Fruit fly (Drosophila melanogaster): ENCODE measurements around the gene Nrt.
A peak's percentile ranks its signal among the peaks of the same experiment; 100 is the strongest.

The Nrt gene

DNA sequence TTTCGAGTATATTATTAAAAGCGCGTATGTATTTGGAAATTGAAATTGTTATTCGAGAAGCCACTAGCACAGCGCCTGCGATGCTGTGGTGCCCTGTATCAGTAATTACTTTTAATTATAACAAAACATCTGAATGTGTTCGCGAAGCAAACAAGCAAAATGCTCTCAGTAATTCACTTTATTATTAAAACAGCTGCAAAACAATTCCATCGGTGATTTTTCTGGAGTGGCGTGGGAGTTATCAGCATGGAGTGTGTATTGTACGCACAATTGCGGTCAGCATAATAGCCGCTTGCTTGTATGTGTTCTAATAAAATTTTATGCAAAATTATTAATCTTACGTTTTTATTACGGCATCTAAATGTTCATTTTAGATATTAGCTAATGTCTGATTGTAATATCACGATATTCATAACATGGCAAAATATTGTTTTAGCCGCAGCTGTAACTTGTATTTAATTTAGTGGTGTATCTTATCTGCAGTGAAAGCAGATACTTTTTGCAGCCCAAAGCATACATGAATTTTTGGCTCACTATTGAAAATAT is 16.4 kb downstream of the Nrt start (continued):
- TF ChIP-seq CG10267 (tag; optimal IDR thresholded peaks at IDR 0.05) (peak; percentile 77), Stat92E (GFP tag; optimal IDR thresholded peaks at IDR 0.05) (no peak), D19B (GFP tag; optimal IDR thresholded peaks at IDR 0.05) (peak; percentile 9), ro (GFP tag; IDR thresholded peaks at IDR 0.05) (no peak), lab (GFP tag; optimal IDR thresholded peaks at IDR 0.05) (no peak), CG17802 (tag; optimal IDR thresholded peaks at IDR 0.05) (peak; percentile 43), crp (GFP tag; optimal IDR thresholded peaks at IDR 0.05) (peak in 1 of 2 experiments; percentile 12), CG3065 (GFP tag; optimal IDR thresholded peaks at IDR 0.05) (no peak), amos (GFP tag; IDR thresholded peaks at IDR 0.05; ENCODE audit: partially characterized antibody) (no peak), cad (GFP tag; optimal IDR thresholded peaks at IDR 0.05) (no peak), CG3163 (GFP tag; optimal IDR thresholded peaks at IDR 0.05) (no peak)

DNA sequence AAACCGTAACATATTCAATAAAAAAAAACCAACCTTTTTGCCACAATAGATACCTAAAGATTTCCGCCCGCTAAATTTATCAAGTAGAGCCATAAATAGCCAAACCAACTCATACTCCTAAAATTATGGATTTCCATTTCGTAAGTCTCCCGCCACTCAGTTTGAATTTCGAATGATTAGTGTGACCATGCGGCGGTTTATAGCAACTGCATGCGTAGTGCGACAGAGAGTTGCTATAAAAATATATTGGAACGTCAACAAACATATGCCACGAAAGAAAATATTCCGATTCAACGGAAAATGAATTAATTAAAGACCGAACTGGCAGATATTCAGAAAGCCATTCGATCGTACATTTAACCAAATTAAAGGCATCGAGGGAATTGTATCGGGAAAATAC is 16.9 kb downstream of the Nrt start, which contains the start of gene CG9706:
Gene CG9706, plus strand, starts transcription at position 222 of the 400 bp plus-strand sequence.
- TF ChIP-seq pzg (GFP tag; optimal IDR thresholded peaks at IDR 0.05): peak; percentile 55
- TF ChIP-seq zen2 (GFP tag; IDR thresholded peaks at IDR 0.05; ENCODE audit: partially characterized antibody): no peak
- TF ChIP-seq sim (GFP tag; IDR thresholded peaks at IDR 0.05): no peak
- TF ChIP-seq Dref (GFP tag; IDR thresholded peaks at IDR 0.05): 0 out of 2 replicates have a peak, but pooled peaks have one; percentile 32
- peak; percentile 79 for TF ChIP-seq gfzf (GFP tag; optimal IDR thresholded peaks at IDR 0.05)
- TF ChIP-seq CG17385 (GFP tag; optimal IDR thresholded peaks at IDR 0.05): no peak
- TF ChIP-seq Dip3 (GFP tag; optimal IDR thresholded peaks at IDR 0.05): no peak
- no peak for TF ChIP-seq CG10462 (GFP tag; optimal IDR thresholded peaks at IDR 0.05)
- TF ChIP-seq Poxn (GFP tag; IDR thresholded peaks at IDR 0.05): no peak
- no peak for TF ChIP-seq CG30431 (GFP tag; optimal IDR thresholded peaks at IDR 0.05)
- TF ChIP-seq CG2116 (GFP tag; optimal IDR thresholded peaks at IDR 0.05): peak; percentile 1
- peak; percentile 43 for TF ChIP-seq MESR4 (GFP tag; optimal IDR thresholded peaks at IDR 0.05)
- TF ChIP-seq nau (GFP tag; optimal IDR thresholded peaks at IDR 0.05): no peak
- no peak for TF ChIP-seq Gug (GFP tag; IDR thresholded peaks at IDR 0.05)
- TF ChIP-seq CG2875 (GFP tag; optimal IDR thresholded peaks at IDR 0.05): no peak
- TF ChIP-seq CTCF (GFP tag; optimal IDR thresholded peaks at IDR 0.05): no peak
- TF ChIP-seq Blimp-1 (GFP tag; optimal IDR thresholded peaks at IDR 0.05): no peak
- TF ChIP-seq CG15601 (tag; optimal IDR thresholded peaks at IDR 0.05): no peak
- no peak for TF ChIP-seq Sry-β (GFP tag; optimal IDR thresholded peaks at IDR 0.05)
- TF ChIP-seq CG8290 (GFP tag; optimal IDR thresholded peaks at IDR 0.05): no peak
- no peak for TF ChIP-seq CG8290 (tag; optimal IDR thresholded peaks at IDR 0.05)
- 0 out of 3 replicates have a peak, but pooled peaks have one; percentile 33 for TF ChIP-seq Doc3 (GFP tag; IDR thresholded peaks at IDR 0.05; ENCODE audit: partially characterized antibody)
- TF ChIP-seq CG11247 (GFP tag; IDR thresholded peaks at IDR 0.05): no peak
- TF ChIP-seq Oaz (GFP tag; IDR thresholded peaks at IDR 0.05): no peak
- peak; percentile 25 for TF ChIP-seq stwl (tag; optimal IDR thresholded peaks at IDR 0.05)
- TF ChIP-seq CG33557 (GFP tag; optimal IDR thresholded peaks at IDR 0.05): no peak
- no peak for TF ChIP-seq CG13894 (tag; optimal IDR thresholded peaks at IDR 0.05)
- TF ChIP-seq Ssrp (tag; optimal IDR thresholded peaks at IDR 0.05): no peak
- TF ChIP-seq BEAF-32 (GFP tag; optimal IDR thresholded peaks at IDR 0.05): peak; percentile 47
- no peak for TF ChIP-seq pnt (GFP tag; optimal IDR thresholded peaks at IDR 0.05)
- TF ChIP-seq CG10366 (GFP tag; IDR thresholded peaks at IDR 0.05): no peak
- peak; percentile 2 for TF ChIP-seq kay (GFP tag; optimal IDR thresholded peaks at IDR 0.05)
- no peak for TF ChIP-seq chm (GFP tag; IDR thresholded peaks at IDR 0.05)
- TF ChIP-seq hb (GFP tag; IDR thresholded peaks at IDR 0.05; ENCODE audit: partially characterized antibody): no peak
- TF ChIP-seq CG13287 (GFP tag; IDR thresholded peaks at IDR 0.05; ENCODE audit: partially characterized antibody): peak; percentile 34
- no peak for TF ChIP-seq hth (optimal IDR thresholded peaks at IDR 0.05)
- no peak for TF ChIP-seq insv (GFP tag; optimal IDR thresholded peaks at IDR 0.05)
- TF ChIP-seq CG9797 (GFP tag; optimal IDR thresholded peaks at IDR 0.05): peak; percentile 71
- TF ChIP-seq oc (tag; optimal IDR thresholded peaks at IDR 0.05): no peak

All from whole organism, embryonic.